Worm (Caenorhabditis elegans): ENCODE results near the gene eef-1G.

eef-1G gene

DNA sequence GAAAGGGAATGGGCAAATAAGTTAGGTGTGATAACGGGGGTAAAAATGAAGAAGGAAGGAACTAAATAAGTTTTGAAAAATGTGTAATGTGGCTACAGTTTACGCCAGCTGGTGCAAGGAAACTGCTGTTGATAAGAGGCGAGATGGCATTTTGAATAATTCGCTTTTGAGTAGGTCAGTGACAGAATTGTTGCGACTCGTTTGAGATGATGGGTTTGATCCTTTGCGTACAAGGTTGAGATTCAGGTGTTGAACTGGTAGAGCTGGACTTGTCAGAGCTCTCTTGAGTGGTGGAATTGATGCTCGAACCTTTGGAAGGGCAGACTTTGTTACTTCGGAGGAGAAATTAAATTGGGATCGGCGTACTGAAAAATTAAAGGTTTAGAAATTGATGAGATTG lies 46.3 kb downstream of the eef-1G start:
- no peak for TF ChIP-seq Y22D7AL.16 (tag; optimal IDR thresholded peaks at IDR 0.05)
- no peak for TF ChIP-seq mec-3 (tag; optimal IDR thresholded peaks at IDR 0.05; ENCODE audit: borderline replicate concordance)
- no peak for TF ChIP-seq lin-11 (tag; optimal IDR thresholded peaks at IDR 0.05)
- TF ChIP-seq fkh-10 (GFP tag; optimal IDR thresholded peaks at IDR 0.05), result no peak
- TF ChIP-seq hlh-13 (GFP tag; optimal IDR thresholded peaks at IDR 0.05), result no peak
- no peak for TF ChIP-seq pros-1 (tag; optimal IDR thresholded peaks at IDR 0.05)
- TF ChIP-seq fkh-6 (tag; optimal IDR thresholded peaks at IDR 0.05), result no peak
- no peak for TF ChIP-seq ttx-3 (tag; optimal IDR thresholded peaks at IDR 0.05)
- no peak for TF ChIP-seq T23F11.4 (GFP tag; optimal IDR thresholded peaks at IDR 0.05)
- TF ChIP-seq unc-86 (tag; optimal IDR thresholded peaks at IDR 0.05), result no peak
- TF ChIP-seq ceh-6 (GFP tag; optimal IDR thresholded peaks at IDR 0.05), result no peak

DNA sequence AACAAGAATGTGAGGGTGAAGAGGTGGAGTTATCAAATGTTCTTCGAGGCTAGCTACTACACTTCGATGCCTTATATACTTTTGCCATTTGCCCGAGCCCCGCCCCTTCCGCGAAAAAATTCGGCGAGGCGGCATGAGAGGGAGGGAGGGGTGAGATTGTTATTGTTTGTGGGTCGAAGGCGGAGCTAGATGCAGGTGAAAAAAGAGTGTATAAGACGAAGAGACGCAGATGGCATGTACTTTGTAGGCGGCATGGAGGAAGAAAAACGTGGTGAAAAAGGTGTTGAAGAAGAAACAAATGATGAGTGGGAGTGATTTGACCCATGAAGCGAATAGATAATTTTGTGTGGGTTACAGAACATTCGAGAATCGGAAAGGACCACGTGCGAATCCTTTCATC lies 46.9 kb downstream of the eef-1G start, which contains the start of gene C13G3.1:
Gene C13G3.1, minus strand, starts transcription at position 47 of the 400 bp plus-strand sequence.
- TF ChIP-seq sox-2 (GFP tag; IDR thresholded peaks at IDR 0.05) (no peak), ceh-31 (tag; optimal IDR thresholded peaks at IDR 0.05) (no peak), fax-1 (tag; optimal IDR thresholded peaks at IDR 0.05) (no peak), ceh-14 (tag; optimal IDR thresholded peaks at IDR 0.05) (no peak), ref-2 (tag; optimal IDR thresholded peaks at IDR 0.05) (no peak), ceh-9 (tag; optimal IDR thresholded peaks at IDR 0.05) (no peak), hlh-8 (tag; optimal IDR thresholded peaks at IDR 0.05) (no peak), ama-1 (optimal IDR thresholded peaks at IDR 0.05) (no peak), hlh-6 (tag; optimal IDR thresholded peaks at IDR 0.05) (no peak), K02D7.2 (tag; optimal IDR thresholded peaks at IDR 0.05) (no peak), pat-9 (tag; optimal IDR thresholded peaks at IDR 0.05) (no peak), lin-11 (tag; optimal IDR thresholded peaks at IDR 0.05) (no peak)

DNA sequence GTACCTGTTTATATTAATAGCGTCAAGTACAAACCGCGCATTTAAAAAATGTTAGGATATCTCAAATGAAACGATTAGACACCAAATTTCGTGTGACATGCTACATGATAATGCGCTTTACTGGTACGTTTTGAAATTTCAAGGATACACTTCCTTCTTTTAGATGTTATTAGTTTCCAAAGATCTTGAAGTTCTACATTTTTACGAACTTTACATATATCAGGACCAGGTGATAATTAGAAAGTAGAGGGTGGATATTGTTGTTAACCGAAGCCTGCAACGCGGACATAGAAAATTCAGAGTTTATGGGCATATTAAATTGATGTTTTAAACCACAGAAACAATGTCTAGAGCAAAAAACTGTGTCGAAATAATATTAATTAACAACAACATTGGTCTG lies 47.7 kb downstream of the eef-1G start:
- TF ChIP-seq Y22D7AL.16 (tag; optimal IDR thresholded peaks at IDR 0.05), result no peak
- no peak for TF ChIP-seq unc-3 (GFP tag; conservative IDR thresholded peaks at IDR 0.05)
- no peak for TF ChIP-seq unc-3 (tag; optimal IDR thresholded peaks at IDR 0.05)
- TF ChIP-seq C38D4.7 (GFP tag; optimal IDR thresholded peaks at IDR 0.05), result no peak
- TF ChIP-seq ref-2 (tag; optimal IDR thresholded peaks at IDR 0.05), result no peak
- no peak for TF ChIP-seq madf-2 (tag; optimal IDR thresholded peaks at IDR 0.05)
- TF ChIP-seq hlh-6 (tag; optimal IDR thresholded peaks at IDR 0.05), result no peak

DNA sequence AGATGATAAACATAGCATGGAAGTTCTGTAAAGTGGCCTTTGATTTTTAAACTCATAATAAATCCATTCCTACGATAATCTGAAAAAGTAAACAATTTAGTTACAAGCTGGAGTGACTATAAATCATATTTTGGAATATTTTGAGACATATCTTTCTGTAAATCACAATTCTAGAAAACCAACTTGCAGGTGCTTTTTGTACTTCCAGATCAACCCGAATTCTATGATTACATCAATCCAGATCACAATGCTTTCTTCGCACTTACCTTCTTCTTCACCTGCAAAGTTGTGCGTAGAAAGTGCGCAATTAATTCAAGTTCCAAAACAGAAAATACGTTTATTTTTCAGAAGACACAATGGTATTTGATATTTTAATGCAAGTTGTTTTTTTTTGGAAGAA lies 49.2 kb downstream of the eef-1G start:
- TF ChIP-seq dmd-4 (tag; optimal IDR thresholded peaks at IDR 0.05; ENCODE audit: borderline replicate concordance) (no peak), K02D7.2 (tag; optimal IDR thresholded peaks at IDR 0.05) (no peak), ceh-18 (tag; optimal IDR thresholded peaks at IDR 0.05) (no peak), tbx-7 (tag; optimal IDR thresholded peaks at IDR 0.05) (no peak), nhr-11 (tag; optimal IDR thresholded peaks at IDR 0.05) (no peak), ceh-9 (tag; optimal IDR thresholded peaks at IDR 0.05) (no peak), F13H6.1 (tag; optimal IDR thresholded peaks at IDR 0.05) (no peak), hlh-13 (GFP tag; optimal IDR thresholded peaks at IDR 0.05) (no peak), ceh-31 (tag; optimal IDR thresholded peaks at IDR 0.05) (no peak), ceh-19 (GFP tag; optimal IDR thresholded peaks at IDR 0.05) (no peak), ceh-24 (tag; optimal IDR thresholded peaks at IDR 0.05) (no peak), ttx-3 (tag; optimal IDR thresholded peaks at IDR 0.05) (no peak), lin-11 (tag; optimal IDR thresholded peaks at IDR 0.05) (no peak), ceh-30 (tag; optimal IDR thresholded peaks at IDR 0.05) (no peak), pqm-1 (tag; optimal IDR thresholded peaks at IDR 0.05) (no peak), pha-2 (tag; optimal IDR thresholded peaks at IDR 0.05) (no peak), ets-4 (tag; optimal IDR thresholded peaks at IDR 0.05) (no peak), pax-1 (tag; optimal IDR thresholded peaks at IDR 0.05) (no peak), ref-2 (tag; optimal IDR thresholded peaks at IDR 0.05) (no peak)

Data from whole organism, late embryonic.